Worm (Caenorhabditis elegans) whole organism, L2 larva: Measurements from ENCODE around the gene Y102A5C.4.
"Not testable (repeated sequence)": the region's sequence is repeated elsewhere in the genome, so short reads cannot be mapped to it uniquely, and the experiment has no call there.

Experiments used
- F13H6.1 ChIP-seq: sonication (generic microtip); optimal IDR thresholded peaks from 2 replicates; lab custom pipeline; 2016; ENCODE audit warnings: missing genetic modification characterization, missing compliant biosample characterization
- aly-2 ChIP-seq: fragments of 150-350 bp; optimal IDR thresholded peaks from 2 replicates; lab custom pipeline; 2014; ENCODE audit warnings: missing biosample characterization, missing genetic modification characterization
- elt-1 ChIP-seq: fragments of 150-350 bp; optimal IDR thresholded peaks from 2 replicates; lab custom pipeline; 2014; ENCODE audit warnings: missing biosample characterization, missing genetic modification characterization
- lin-11 ChIP-seq: fragments of 150-350 bp; sonication (generic microtip); optimal IDR thresholded peaks from 2 replicates; lab custom pipeline; 2014; ENCODE audit warnings: missing biosample characterization, missing genetic modification characterization, inconsistent platforms, mixed read lengths
- lin-13 ChIP-seq: fragments of 150-350 bp; optimal IDR thresholded peaks from 2 replicates; lab custom pipeline; 2014; ENCODE audit warnings: missing biosample characterization, missing genetic modification reagents, missing genetic modification characterization
- nhr-12 ChIP-seq: fragments of 150-350 bp; optimal IDR thresholded peaks from 2 replicates; lab custom pipeline; 2014; ENCODE audit warnings: missing biosample characterization, missing genetic modification characterization

- not testable (repeated sequence) for TF ChIP-seq lin-11 (tag; lab: Kevin White, UChicago); nhr-12; elt-1 (tag; lab: Kevin White, UChicago); F13H6.1; aly-2 (tag; lab: Kevin White, UChicago); lin-13 (GFP tag; lab: Kevin White, UChicago)
Measured at ce11 chrV:16938731-16939130, 16.7 kb downstream of the Y102A5C.4 start, which contains the start of gene fbxa-148.
